Worm (Caenorhabditis elegans) whole organism, L3 larva: Measurements from ENCODE around the gene math-28.
"Not testable (repeated sequence)": the region's sequence is repeated elsewhere in the genome, so short reads cannot be mapped to it uniquely, and the experiment has no call there.

Experiments used
- ama-1 ChIP-seq: fragments of 150-350 bp; optimal IDR thresholded peaks from 2 replicates; lab custom pipeline; 2018
- nhr-237 ChIP-seq: fragments of 150-350 bp; optimal IDR thresholded peaks from 2 replicates; lab custom pipeline; 2014; ENCODE audit warnings: missing biosample characterization, missing genetic modification characterization
- nhr-25 ChIP-seq: sonication (generic microtip); optimal IDR thresholded peaks from 2 replicates; lab custom pipeline; 2017; ENCODE audit warnings: missing biosample characterization, missing genetic modification characterization
- unc-39 ChIP-seq: sonication (generic microtip); optimal IDR thresholded peaks from 4 replicates; lab custom pipeline; 2017; ENCODE audit warnings: missing biosample characterization, missing genetic modification characterization

DNA sequence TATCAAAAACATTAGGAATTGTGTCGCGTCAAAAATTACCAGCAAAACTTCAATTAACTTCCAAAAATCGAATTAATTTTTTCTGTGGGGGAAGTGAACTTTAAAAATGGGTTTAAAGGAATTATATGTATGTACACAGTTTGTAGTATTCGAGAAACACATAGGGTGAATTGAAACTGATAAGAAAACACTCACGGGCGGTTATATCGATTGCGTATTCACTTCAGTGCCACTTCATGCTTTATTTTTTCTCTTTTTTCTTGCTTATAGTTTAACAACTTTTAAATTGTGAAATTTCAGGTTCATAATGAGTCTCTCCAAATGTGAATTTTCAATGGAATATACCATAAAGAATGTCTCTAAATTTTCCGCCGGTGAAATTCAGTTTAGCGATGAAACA lies 8.2 kb downstream of the math-28 start, which contains the start of gene math-26:
- TF ChIP-seq nhr-25 (tag; lab: Kevin White, UChicago); ama-1 (lab: Kevin White, UChicago); unc-39 (tag; lab: Kevin White, UChicago); nhr-237 (tag; lab: Kevin White, UChicago): not testable (repeated sequence)
